Fruit fly (Drosophila melanogaster): ENCODE data around the gene CadN.

The CadN gene

DNA sequence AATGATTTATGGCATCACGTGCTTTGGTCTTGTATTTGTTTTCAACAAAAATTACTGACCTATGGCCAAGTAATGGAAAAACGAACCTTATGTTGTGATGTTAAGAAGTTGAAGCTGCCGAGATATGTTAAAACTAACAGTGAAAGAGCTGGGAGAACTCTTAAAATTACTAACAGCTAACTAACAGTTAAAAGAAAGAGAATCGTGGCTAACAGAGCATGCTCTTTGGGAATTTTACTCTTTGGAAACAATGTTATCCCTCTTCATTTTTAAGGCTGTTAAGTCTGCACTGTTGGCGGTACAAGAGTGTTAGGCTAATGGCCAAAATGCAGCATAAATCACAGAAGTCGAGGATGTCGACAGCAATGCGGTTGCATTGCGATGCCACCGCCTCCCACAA is 156.9 kb downstream of the CadN start:
- TF ChIP-seq CTCF (optimal IDR thresholded peaks at IDR 0.05) (no peak), CG8478 (optimal IDR thresholded peaks at IDR 0.05) (no peak)

dm6 chr2L:17615471-17615870 is 162.7 kb downstream of the CadN start:
- no peak for TF ChIP-seq CG8478 (optimal IDR thresholded peaks at IDR 0.05)
- TF ChIP-seq CTCF (optimal IDR thresholded peaks at IDR 0.05), result no peak

dm6 chr2L:17603152-17603551 is 175.0 kb downstream of the CadN start:
- TF ChIP-seq CTCF (optimal IDR thresholded peaks at IDR 0.05) (peak; percentile 36 to 68), CG8478 (optimal IDR thresholded peaks at IDR 0.05) (no peak)
